Worm (Caenorhabditis elegans): Measurements from ENCODE around the gene irld-19.

DNA sequence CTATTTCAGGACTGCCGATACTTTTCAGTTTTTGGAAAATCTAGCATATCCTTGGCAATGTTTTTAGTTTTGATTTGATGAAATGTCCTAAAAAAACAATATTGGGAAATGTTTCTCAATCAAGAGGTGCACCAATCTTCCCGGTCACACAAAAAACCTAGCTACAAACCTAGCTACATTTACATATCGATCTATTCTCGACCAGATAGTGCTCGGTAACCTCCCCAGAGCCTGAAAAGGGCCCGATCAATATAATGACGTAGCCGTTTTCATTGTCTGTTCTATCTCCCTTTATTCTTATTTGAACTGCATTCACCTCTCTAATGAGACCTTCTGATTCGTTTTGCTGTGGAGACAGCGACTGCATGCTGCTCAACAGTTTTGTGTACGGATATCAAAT is 43.6 kb upstream of the irld-19 start, which contains the start of gene BE10.3:
- TF ChIP-seq ceh-20 (GFP tag; IDR thresholded peaks at IDR 0.05) (no peak), hif-1 (tag; optimal IDR thresholded peaks at IDR 0.05) (no peak), dpl-1 (GFP tag; optimal IDR thresholded peaks at IDR 0.05) (no peak), daf-8 (GFP tag; IDR thresholded peaks at IDR 0.05) (no peak), lsy-2 (tag; optimal IDR thresholded peaks at IDR 0.05) (no peak), ama-1 (optimal IDR thresholded peaks at IDR 0.05) (no peak), ZK546.5 (tag; optimal IDR thresholded peaks at IDR 0.05) (no peak), unc-62 (GFP tag; optimal IDR thresholded peaks at IDR 0.05 in 1 of 2) (no peak), unc-62 (tag; optimal IDR thresholded peaks at IDR 0.05) (no peak), snpc-4 (tag; optimal IDR thresholded peaks at IDR 0.05) (no peak), nhr-28 (tag; optimal IDR thresholded peaks at IDR 0.05) (no peak), skn-1 (tag; optimal IDR thresholded peaks at IDR 0.05) (no peak), mep-1 (tag; optimal IDR thresholded peaks at IDR 0.05) (no peak), pqm-1 (tag; optimal IDR thresholded peaks at IDR 0.05) (no peak), ztf-11 (tag; optimal IDR thresholded peaks at IDR 0.05) (no peak)
